Fruit fly (Drosophila melanogaster) whole organism, embryonic: ENCODE measurements around the gene Inx3.
A peak's percentile ranks its signal among the peaks of the same experiment; 100 is the strongest.

ENCODE experiments used
- Antp ChIP-seq: fragments of 200-800 bp; sonication (Bioruptor generic); optimal IDR thresholded peaks from 3 replicates; lab custom pipeline; 2016; ENCODE audit warnings: missing biosample characterization, missing genetic modification characterization
- Atf6 ChIP-seq: fragments of 200-800 bp; sonication (Bioruptor generic); IDR thresholded peaks from 2 replicates; pipeline ENCODE4 v1.3.6; 2022; ENCODE audit warnings: missing biosample characterization, missing genetic modification characterization
- Bdp1 ChIP-seq: fragments of 200-800 bp; sonication (Bioruptor generic); optimal IDR thresholded peaks from 3 replicates; lab custom pipeline; 2016; ENCODE audit warnings: missing biosample characterization, missing genetic modification characterization
- C15 ChIP-seq: fragments of 200-800 bp; sonication (Bioruptor generic); IDR thresholded peaks from 3 replicates; pipeline ENCODE4 v1.3.6; 2022; ENCODE audit warnings: missing biosample characterization, missing genetic modification characterization
- CG10209 ChIP-seq: fragments of 200-800 bp; sonication (Bioruptor generic); optimal IDR thresholded peaks from 3 replicates; lab custom pipeline; 2017; ENCODE audit warnings: missing biosample characterization, mild to moderate bottlenecking, missing genetic modification characterization, missing genetic modification reagents
- CG13624 ChIP-seq: fragments of 200-800 bp; sonication (Bioruptor generic); optimal IDR thresholded peaks from 2 replicates; lab custom pipeline; 2016; ENCODE audit warnings: missing biosample characterization, missing genetic modification characterization
- CG14667 ChIP-seq: fragments of 200-800 bp; sonication (Bioruptor generic); IDR thresholded peaks from 2 replicates; pipeline ENCODE4 v1.3.6; 2022; ENCODE audit warnings: missing biosample characterization, missing genetic modification characterization
- CG31224 ChIP-seq: fragments of 200-800 bp; sonication (Bioruptor generic); IDR thresholded peaks from 2 replicates; pipeline ENCODE4 v1.3.6; 2022; ENCODE audit warnings: missing biosample characterization, missing genetic modification characterization
- CG31365 ChIP-seq: fragments of 200-800 bp; sonication (Bioruptor generic); optimal IDR thresholded peaks from 2 replicates; lab custom pipeline; 2018; ENCODE audit warnings: missing biosample characterization, mild to moderate bottlenecking, missing genetic modification characterization
- CG31388 ChIP-seq: fragments of 200-800 bp; sonication (Bioruptor generic); optimal IDR thresholded peaks from 2 replicates; lab custom pipeline; 2016; ENCODE audit warnings: missing biosample characterization, missing genetic modification characterization
- CG3407 ChIP-seq: fragments of 200-800 bp; sonication (Bioruptor generic); optimal IDR thresholded peaks from 2 replicates; lab custom pipeline; 2018; ENCODE audit warnings: missing biosample characterization, mild to moderate bottlenecking, missing genetic modification characterization
- CG5180 ChIP-seq: fragments of 200-800 bp; sonication (Bioruptor generic); optimal IDR thresholded peaks from 3 replicates; lab custom pipeline; 2017; ENCODE audit warnings: missing biosample characterization, missing genetic modification characterization, mild to moderate bottlenecking, moderate library complexity, missing genetic modification reagents
- CG6272 ChIP-seq: fragments of 200-800 bp; sonication (Bioruptor generic); IDR thresholded peaks from 2 replicates; pipeline ENCODE4 v1.3.6; 2022; ENCODE audit warnings: missing biosample characterization, missing genetic modification characterization
- CTCF ChIP-seq: fragments of 200-800 bp; sonication (Bioruptor generic); optimal IDR thresholded peaks from 2 replicates; lab custom pipeline; 2017; ENCODE audit warnings: missing biosample characterization, mild to moderate bottlenecking, missing genetic modification characterization, moderate library complexity
- Chrac-16 ChIP-seq: fragments of 200-800 bp; sonication (Bioruptor generic); optimal IDR thresholded peaks from 3 replicates; lab custom pipeline; 2016; ENCODE audit warnings: missing biosample characterization, missing genetic modification characterization
- Deaf1 ChIP-seq: fragments of 200-800 bp; optimal IDR thresholded peaks from 3 replicates; lab custom pipeline; 2019; ENCODE audit warnings: missing biosample characterization, mild to moderate bottlenecking, missing genetic modification characterization, moderate library complexity
- Dip2 ChIP-seq: fragments of 200-800 bp; sonication (Bioruptor generic); IDR thresholded peaks from 2 replicates; pipeline ENCODE4 v1.3.6; 2022; ENCODE audit warnings: missing biosample characterization, missing genetic modification characterization
- Dp ChIP-seq: fragments of 200-800 bp; sonication (Bioruptor generic); optimal IDR thresholded peaks from 2 replicates; lab custom pipeline; 2018; ENCODE audit warnings: missing biosample characterization, mild to moderate bottlenecking, missing genetic modification characterization, moderate library complexity
- ERR ChIP-seq: fragments of 200-800 bp; sonication (Bioruptor generic); optimal IDR thresholded peaks from 2 replicates; lab custom pipeline; 2016; ENCODE audit warnings: missing biosample characterization, missing genetic modification characterization
- Gug ChIP-seq: fragments of 200-800 bp; sonication (Bioruptor generic); IDR thresholded peaks from 4 replicates; pipeline ENCODE4 v1.3.6; 2022; ENCODE audit warnings: missing biosample characterization, missing genetic modification characterization
- HHEX ChIP-seq: fragments of 200-800 bp; sonication (Bioruptor generic); optimal IDR thresholded peaks from 3 replicates; lab custom pipeline; 2017; ENCODE audit warnings: missing biosample characterization, mild to moderate bottlenecking, missing genetic modification characterization, missing genetic modification reagents
- HmgZ ChIP-seq: fragments of 200-800 bp; sonication (Bioruptor generic); optimal IDR thresholded peaks from 2 replicates; lab custom pipeline; 2018; ENCODE audit warnings: missing biosample characterization, mild to moderate bottlenecking, missing genetic modification characterization
- Hr39 ChIP-seq: fragments of >200 bp; optimal IDR thresholded peaks from 2 replicates; lab custom pipeline; 2017
- Hsf ChIP-seq: fragments of 200-800 bp; sonication (Bioruptor generic); optimal IDR thresholded peaks from 3 replicates; lab custom pipeline; 2016; ENCODE audit warnings: missing biosample characterization, missing genetic modification characterization
- NC2α ChIP-seq: fragments of 200-800 bp; sonication (Bioruptor generic); optimal IDR thresholded peaks from 2 replicates; lab custom pipeline; 2016; ENCODE audit warnings: missing biosample characterization, missing genetic modification characterization
- NC2β ChIP-seq: fragments of 200-800 bp; sonication (Bioruptor generic); optimal IDR thresholded peaks from 2 replicates; lab custom pipeline; 2016; ENCODE audit warnings: missing biosample characterization, missing genetic modification characterization
- Nf-YB ChIP-seq: fragments of 200-800 bp; sonication (Bioruptor generic); optimal IDR thresholded peaks from 3 replicates; lab custom pipeline; 2019; ENCODE audit warnings: missing biosample characterization, mild to moderate bottlenecking, missing genetic modification characterization, moderate library complexity
- Pdp1 ChIP-seq, 2 experiments: fragments of 200-800 bp; sonication (Bioruptor generic); optimal IDR thresholded peaks; 3 replicates each; lab custom pipeline; 2016; ENCODE audit warnings: missing biosample characterization in 2 of 2, missing genetic modification characterization in 2 of 2, mild to moderate bottlenecking in 1 of 2, moderate library complexity in 1 of 2
- Ssrp ChIP-seq: fragments of 200-800 bp; sonication (Bioruptor generic); optimal IDR thresholded peaks from 2 replicates; lab custom pipeline; 2018; ENCODE audit warnings: missing biosample characterization, mild to moderate bottlenecking, missing genetic modification characterization, moderate library complexity
- Stat92E ChIP-seq, 3 experiments: fragments of >200 bp in 2 of 3; fragments of 200-800 bp in 1 of 3; sonication (Bioruptor generic) in 1 of 3; optimal IDR thresholded peaks; 2 replicates each; lab custom pipeline; 2017 to 2019; ENCODE audit warnings: missing biosample characterization in 3 of 3, missing genetic modification characterization in 3 of 3, mild to moderate bottlenecking in 1 of 3, moderate library complexity in 1 of 3
- Usf ChIP-seq: fragments of 200-800 bp; sonication (Bioruptor generic); optimal IDR thresholded peaks from 2 replicates; lab custom pipeline; 2017; ENCODE audit warnings: missing genotype, missing biosample characterization, missing genetic modification characterization
- ash1 ChIP-seq: fragments of 200-800 bp; sonication (Bioruptor generic); optimal IDR thresholded peaks from 2 replicates; lab custom pipeline; 2018; ENCODE audit warnings: missing biosample characterization, mild to moderate bottlenecking, missing genetic modification characterization
- bcd ChIP-seq: fragments of 200-800 bp; sonication (Bioruptor generic); optimal IDR thresholded peaks from 2 replicates; lab custom pipeline; 2017; ENCODE audit warnings: missing biosample characterization, mild to moderate bottlenecking, missing genetic modification characterization
- dm ChIP-seq: fragments of 200-800 bp; sonication (Bioruptor generic); optimal IDR thresholded peaks from 3 replicates; lab custom pipeline; 2016; ENCODE audit warnings: missing biosample characterization, missing genetic modification characterization
- en ChIP-seq: fragments of 200-800 bp; sonication (Bioruptor generic); optimal IDR thresholded peaks from 2 replicates; lab custom pipeline; 2016; ENCODE audit warnings: missing biosample characterization, missing genetic modification characterization
- exex ChIP-seq: fragments of 200-800 bp; sonication (Bioruptor generic); optimal IDR thresholded peaks from 4 replicates; lab custom pipeline; 2018; ENCODE audit warnings: missing biosample characterization, mild to moderate bottlenecking, missing genetic modification characterization, moderate library complexity
- fd64A ChIP-seq: fragments of 200-800 bp; sonication (Bioruptor generic); optimal IDR thresholded peaks from 3 replicates; lab custom pipeline; 2018; ENCODE audit warnings: missing biosample characterization, mild to moderate bottlenecking, missing genetic modification characterization
- grau ChIP-seq: fragments of 200-800 bp; optimal IDR thresholded peaks from 3 replicates; lab custom pipeline; 2019; ENCODE audit warnings: missing biosample characterization, mild to moderate bottlenecking, missing genetic modification characterization, moderate library complexity
- gsb ChIP-seq: fragments of 200-800 bp; sonication (Bioruptor generic); IDR thresholded peaks from 2 replicates; pipeline ENCODE4 v1.3.6; 2022; ENCODE audit warnings: missing biosample characterization, missing genetic modification characterization
- gsb-n ChIP-seq: fragments of 200-800 bp; sonication (Bioruptor generic); optimal IDR thresholded peaks from 3 replicates; lab custom pipeline; 2018; ENCODE audit warnings: missing biosample characterization, mild to moderate bottlenecking, missing genetic modification characterization
- inv ChIP-seq: fragments of 200-800 bp; sonication (Bioruptor generic); IDR thresholded peaks from 2 replicates; pipeline ENCODE4 v1.3.6; 2022; ENCODE audit warnings: missing biosample characterization, missing genetic modification characterization; ENCODE audit not compliant: partially characterized antibody
- kni ChIP-seq: fragments of 200-800 bp; sonication (Bioruptor generic); optimal IDR thresholded peaks from 3 replicates; lab custom pipeline; 2017; ENCODE audit warnings: mild to moderate bottlenecking, missing biosample characterization, missing genetic modification reagents, missing genetic modification characterization
- p53 ChIP-seq: fragments of 200-800 bp; sonication (Bioruptor generic); optimal IDR thresholded peaks from 2 replicates; lab custom pipeline; 2016; ENCODE audit warnings: missing biosample characterization, missing genetic modification characterization
- ranshi ChIP-seq: fragments of 200-800 bp; sonication (Bioruptor generic); IDR thresholded peaks from 2 replicates; pipeline ENCODE4 v1.3.6; 2022; ENCODE audit warnings: missing biosample characterization, missing genetic modification characterization
- ro ChIP-seq: fragments of 200-800 bp; sonication (Bioruptor generic); IDR thresholded peaks from 2 replicates; pipeline ENCODE4 v1.3.6; 2022; ENCODE audit warnings: missing biosample characterization, missing genetic modification characterization
- so ChIP-seq: fragments of 200-800 bp; sonication (Bioruptor generic); IDR thresholded peaks from 3 replicates; pipeline ENCODE4 v1.3.6; 2022; ENCODE audit warnings: missing biosample characterization, missing genetic modification characterization
- stc ChIP-seq: fragments of 200-800 bp; sonication (Bioruptor generic); IDR thresholded peaks from 2 replicates; pipeline ENCODE4 v1.3.6; 2022; ENCODE audit warnings: missing biosample characterization, missing genetic modification characterization
- tll ChIP-seq, 2 experiments: fragments of 200-800 bp in 1 of 2; fragments of >200 bp in 1 of 2; sonication (Bioruptor generic) in 1 of 2; optimal IDR thresholded peaks; 2 replicates each; lab custom pipeline; 2017 to 2019; ENCODE audit warnings: missing biosample characterization in 2 of 2, missing genetic modification characterization in 2 of 2, mild to moderate bottlenecking in 1 of 2, moderate library complexity in 1 of 2
- tx ChIP-seq: fragments of 200-800 bp; sonication (Bioruptor generic); optimal IDR thresholded peaks from 2 replicates; lab custom pipeline; 2016; ENCODE audit warnings: missing biosample characterization, missing genetic modification characterization
- usp ChIP-seq: fragments of >200 bp; optimal IDR thresholded peaks from 2 replicates; lab custom pipeline; 2017; ENCODE audit warnings: missing biosample characterization, missing genetic modification characterization

Gene Inx3

dm6 chr3R:28880066-28880842, 21.0 kb upstream of the Inx3 start, which contains the start of the genes Nepl19 and Nepl20 (continued):
- peak; percentile 77 for TF ChIP-seq CG6272 (GFP tag; lab: Robert Waterston, UW)
- TF ChIP-seq CG31224 (GFP tag; lab: Robert Waterston, UW) = peak; percentile 60
- TF ChIP-seq stc (GFP tag; lab: Robert Waterston, UW) = peak; percentile 67; the same call in 1 of the 2 replicates
- peak; percentile 78 for TF ChIP-seq ranshi (GFP tag; lab: Robert Waterston, UW)
- TF ChIP-seq tll (GFP tag; optimal IDR thresholded peaks at IDR 0.05; lab: Kevin White, UChicago) = no peak
- TF ChIP-seq C15 (GFP tag; lab: Robert Waterston, UW) = 0 out of 3 replicates have a peak, but pooled peaks have one; percentile 26
- TF ChIP-seq Deaf1 (tag; lab: Kevin White, UChicago) = peak; percentile 44
- TF ChIP-seq tx (GFP tag; lab: Kevin White, UChicago) = no peak
- TF ChIP-seq HmgZ (tag; lab: Kevin White, UChicago) = peak; percentile 70
- TF ChIP-seq Atf6 (GFP tag; lab: Robert Waterston, UW) = peak; percentile 78
- TF ChIP-seq fd64A (GFP tag; lab: Kevin White, UChicago) = peak; percentile 50
- TF ChIP-seq dm (GFP tag; lab: Kevin White, UChicago) = no peak
- TF ChIP-seq Dp (GFP tag; lab: Kevin White, UChicago) = no peak
- peak; percentile 51 for TF ChIP-seq Nf-YB (GFP tag; lab: Kevin White, UChicago)
- peak; percentile 71 for TF ChIP-seq CG14667 (GFP tag; lab: Robert Waterston, UW)
- TF ChIP-seq CG5180 (GFP tag; lab: Kevin White, UChicago) = peak; percentile 54
- TF ChIP-seq Chrac-16 (GFP tag; lab: Kevin White, UChicago) = peak; percentile 71
- peak; percentile 68; the same call in 1 of the 3 replicates for TF ChIP-seq so
- TF ChIP-seq grau (tag; lab: Kevin White, UChicago) = peak; percentile 82
- peak; percentile 75 for TF ChIP-seq Ssrp (tag; lab: Kevin White, UChicago)
- no peak for TF ChIP-seq NC2α (GFP tag; lab: Kevin White, UChicago)
- TF ChIP-seq ash1 (GFP tag; lab: Kevin White, UChicago) = no peak
- peak; percentile 81 for TF ChIP-seq HHEX (GFP tag; lab: Kevin White, UChicago)
- TF ChIP-seq Pdp1 (GFP tag; optimal IDR thresholded peaks at IDR 0.05; lab: Kevin White, UChicago) = peak; percentile 48 to 63
- TF ChIP-seq kni (GFP tag; lab: Kevin White, UChicago) = no peak
- no peak for TF ChIP-seq CTCF (GFP tag; lab: Kevin White, UChicago)
- TF ChIP-seq gsb-n = peak; percentile 66
- TF ChIP-seq exex = peak; percentile 21
- no peak for TF ChIP-seq en (GFP tag; lab: Kevin White, UChicago)
- no peak for TF ChIP-seq p53 (GFP tag; lab: Kevin White, UChicago)
- peak; percentile 73 for TF ChIP-seq CG10209 (GFP tag; lab: Kevin White, UChicago)
- TF ChIP-seq bcd (GFP tag; lab: Kevin White, UChicago) = peak; percentile 83
- TF ChIP-seq CG31388 (GFP tag; lab: Kevin White, UChicago) = peak; percentile 43
- TF ChIP-seq CG13624 = peak; percentile 50
- no peak for TF ChIP-seq inv (GFP tag; lab: Robert Waterston, UW)
- TF ChIP-seq ro (GFP tag; lab: Robert Waterston, UW) = no peak
- no peak for TF ChIP-seq Hr39
- TF ChIP-seq Antp = peak; percentile 20
- peak; percentile 48 for TF ChIP-seq Usf
- peak; percentile 27 for TF ChIP-seq ERR (GFP tag; lab: Kevin White, UChicago)
- TF ChIP-seq Stat92E (GFP tag; optimal IDR thresholded peaks at IDR 0.05; lab: Kevin White, UChicago) = no peak
- TF ChIP-seq gsb (GFP tag; lab: Robert Waterston, UW) = peak; percentile 78
- TF ChIP-seq CG31365 (tag; lab: Kevin White, UChicago) = peak; percentile 53
- no peak for TF ChIP-seq Dip2 (GFP tag; lab: Robert Waterston, UW)
- TF ChIP-seq Hsf = peak; percentile 72
- TF ChIP-seq Gug = peak; percentile 58; the same call in 3 of the 4 replicates
- TF ChIP-seq Bdp1 (GFP tag; lab: Kevin White, UChicago) = peak; percentile 8
- TF ChIP-seq usp (GFP tag; lab: Kevin White, UChicago) = no peak
- peak; percentile 23 for TF ChIP-seq NC2β (GFP tag; lab: Kevin White, UChicago)
- peak; percentile 52 for TF ChIP-seq CG3407 (GFP tag; lab: Kevin White, UChicago)
